Fruit fly (Drosophila melanogaster) whole organism, embryonic: ENCODE results near the gene Ctl1.
A peak's percentile ranks its signal among the peaks of the same experiment; 100 is the strongest.

Experiments
- Antp ChIP-seq: fragments of 200-800 bp; sonication (Bioruptor generic); optimal IDR thresholded peaks from 3 replicates; lab custom pipeline; 2016; ENCODE audit warnings: missing biosample characterization, missing genetic modification characterization
- CG13624 ChIP-seq: fragments of 200-800 bp; sonication (Bioruptor generic); optimal IDR thresholded peaks from 2 replicates; lab custom pipeline; 2016; ENCODE audit warnings: missing biosample characterization, missing genetic modification characterization
- CG14014 ChIP-seq: fragments of 200-800 bp; sonication (Bioruptor generic); IDR thresholded peaks from 2 replicates; pipeline ENCODE4 v1.3.6; 2022; ENCODE audit warnings: missing biosample characterization, missing genetic modification characterization
- CG14667 ChIP-seq: fragments of 200-800 bp; sonication (Bioruptor generic); IDR thresholded peaks from 2 replicates; pipeline ENCODE4 v1.3.6; 2022; ENCODE audit warnings: missing biosample characterization, missing genetic modification characterization
- CG14710 ChIP-seq: fragments of 200-800 bp; sonication (Bioruptor generic); optimal IDR thresholded peaks from 3 replicates; lab custom pipeline; 2019; ENCODE audit warnings: missing biosample characterization, mild to moderate bottlenecking, missing genetic modification characterization, moderate library complexity
- CG17829 ChIP-seq: fragments of 200-800 bp; optimal IDR thresholded peaks from 2 replicates; lab custom pipeline; 2019; ENCODE audit warnings: missing biosample characterization, mild to moderate bottlenecking, missing genetic modification characterization, moderate library complexity
- CG17912 ChIP-seq: fragments of 200-800 bp; sonication (Bioruptor generic); optimal IDR thresholded peaks from 2 replicates; lab custom pipeline; 2018; ENCODE audit warnings: missing biosample characterization, mild to moderate bottlenecking, missing genetic modification characterization
- CG18262 ChIP-seq: fragments of 200-800 bp; optimal IDR thresholded peaks from 3 replicates; lab custom pipeline; 2019; ENCODE audit warnings: missing biosample characterization, mild to moderate bottlenecking, missing genetic modification characterization, moderate library complexity
- CG2120 ChIP-seq: fragments of 200-800 bp; sonication (Bioruptor generic); optimal IDR thresholded peaks from 3 replicates; lab custom pipeline; 2016; ENCODE audit warnings: missing biosample characterization, missing genetic modification characterization
- CG30431 ChIP-seq: fragments of 200-800 bp; sonication (Bioruptor generic); optimal IDR thresholded peaks from 2 replicates; lab custom pipeline; 2017; ENCODE audit warnings: missing biosample characterization, missing genetic modification characterization
- CG34422 ChIP-seq: fragments of 200-800 bp; sonication (Bioruptor generic); IDR thresholded peaks from 3 replicates; pipeline ENCODE4 v1.3.6; 2022; ENCODE audit warnings: missing biosample characterization, missing genetic modification characterization
- CG3995 ChIP-seq: fragments of 200-800 bp; sonication (Bioruptor generic); optimal IDR thresholded peaks from 3 replicates; lab custom pipeline; 2016; ENCODE audit warnings: missing biosample characterization, missing genetic modification characterization
- CG4282 ChIP-seq: fragments of 200-800 bp; sonication (Bioruptor generic); optimal IDR thresholded peaks from 2 replicates; lab custom pipeline; 2016; ENCODE audit warnings: missing biosample characterization, missing genetic modification characterization
- CG4854 ChIP-seq: fragments of 200-800 bp; sonication (Bioruptor generic); optimal IDR thresholded peaks from 2 replicates; lab custom pipeline; 2016; ENCODE audit warnings: missing biosample characterization, missing genetic modification characterization, inconsistent platforms
- CG6791 ChIP-seq: fragments of 200-800 bp; sonication (Bioruptor generic); IDR thresholded peaks from 3 replicates; pipeline ENCODE4 v1.3.6; 2022; ENCODE audit warnings: missing biosample characterization, missing genetic modification characterization; ENCODE audit not compliant: partially characterized antibody
- CG8089 ChIP-seq: fragments of 200-800 bp; sonication (Bioruptor generic); optimal IDR thresholded peaks from 3 replicates; lab custom pipeline; 2016; ENCODE audit warnings: missing biosample characterization, missing genetic modification characterization
- CG8924 ChIP-seq: fragments of 200-800 bp; optimal IDR thresholded peaks from 3 replicates; lab custom pipeline; 2019; ENCODE audit warnings: missing biosample characterization, mild to moderate bottlenecking, missing genetic modification characterization, moderate library complexity
- Dfd ChIP-seq, 2 experiments: fragments of >200 bp; optimal IDR thresholded peaks; 2 replicates each; lab custom pipeline; 2017; ENCODE audit warnings: missing biosample characterization in 2 of 2, missing genetic modification characterization in 2 of 2
- E2f2 ChIP-seq: fragments of 200-800 bp; sonication (Bioruptor generic); IDR thresholded peaks from 2 replicates; pipeline ENCODE4 v1.3.6; 2022; ENCODE audit warnings: missing biosample characterization, missing genetic modification characterization
- Ets97D ChIP-seq: fragments of 200-800 bp; sonication (Bioruptor generic); optimal IDR thresholded peaks from 3 replicates; lab custom pipeline; 2016; ENCODE audit warnings: missing biosample characterization, missing genetic modification characterization
- Fer2 ChIP-seq: fragments of 200-800 bp; sonication (Bioruptor generic); optimal IDR thresholded peaks from 2 replicates; lab custom pipeline; 2018; ENCODE audit warnings: missing biosample characterization, mild to moderate bottlenecking, missing genetic modification characterization, moderate library complexity
- HLH4C ChIP-seq: fragments of 200-800 bp; sonication (Bioruptor generic); IDR thresholded peaks from 3 replicates; pipeline ENCODE4 v1.3.6; 2022; ENCODE audit warnings: missing biosample characterization, missing genetic modification characterization; ENCODE audit not compliant: partially characterized antibody
- HLH54F ChIP-seq: fragments of 200-800 bp; sonication (Bioruptor generic); optimal IDR thresholded peaks from 3 replicates; lab custom pipeline; 2016; ENCODE audit warnings: missing biosample characterization, missing genetic modification characterization
- HmgD ChIP-seq: fragments of 200-800 bp; sonication (Bioruptor generic); optimal IDR thresholded peaks from 3 replicates; lab custom pipeline; 2016; ENCODE audit warnings: missing biosample characterization, missing genetic modification characterization
- Nf-YB ChIP-seq: fragments of 200-800 bp; sonication (Bioruptor generic); optimal IDR thresholded peaks from 3 replicates; lab custom pipeline; 2019; ENCODE audit warnings: missing biosample characterization, mild to moderate bottlenecking, missing genetic modification characterization, moderate library complexity
- PHDP ChIP-seq: fragments of 200-800 bp; sonication (Bioruptor generic); optimal IDR thresholded peaks from 3 replicates; lab custom pipeline; 2018; ENCODE audit warnings: missing biosample characterization, mild to moderate bottlenecking, missing genetic modification characterization, moderate library complexity
- Rfx ChIP-seq: fragments of 200-800 bp; sonication (Bioruptor generic); IDR thresholded peaks from 2 replicates; pipeline ENCODE4 v1.3.6; 2022; ENCODE audit warnings: missing biosample characterization, missing genetic modification characterization
- Rx ChIP-seq: fragments of 200-800 bp; sonication (Bioruptor generic); IDR thresholded peaks from 2 replicates; pipeline ENCODE4 v1.3.6; 2022; ENCODE audit warnings: missing biosample characterization, missing genetic modification characterization
- Side ChIP-seq: fragments of 200-800 bp; sonication (Bioruptor generic); optimal IDR thresholded peaks from 2 replicates; lab custom pipeline; 2016; ENCODE audit warnings: missing biosample characterization, missing genetic modification characterization
- Sry-δ ChIP-seq: fragments of 200-800 bp; sonication (Bioruptor generic); optimal IDR thresholded peaks from 2 replicates; lab custom pipeline; 2016; ENCODE audit warnings: missing biosample characterization, missing genetic modification characterization
- Stat92E ChIP-seq, 3 experiments: fragments of >200 bp in 2 of 3; fragments of 200-800 bp in 1 of 3; sonication (Bioruptor generic) in 1 of 3; optimal IDR thresholded peaks; 2 replicates each; lab custom pipeline; 2017 to 2019; ENCODE audit warnings: missing biosample characterization in 3 of 3, missing genetic modification characterization in 3 of 3, mild to moderate bottlenecking in 1 of 3, moderate library complexity in 1 of 3
- Trl ChIP-seq, 3 experiments: fragments of >200 bp in 2 of 3; fragments of 200-800 bp in 1 of 3; sonication (Bioruptor generic) in 1 of 3; optimal IDR thresholded peaks; 2 replicates in 1 of 3; 3 replicates in 2 of 3; lab custom pipeline; 2016 to 2017; ENCODE audit warnings: missing biosample characterization in 1 of 3, missing genetic modification characterization in 1 of 3
- danr ChIP-seq: fragments of 200-800 bp; sonication (Bioruptor generic); IDR thresholded peaks from 2 replicates; pipeline ENCODE4 v1.3.6; 2022; ENCODE audit warnings: missing biosample characterization, missing genetic modification characterization
- dpn ChIP-seq, 2 experiments: fragments of 200-800 bp; sonication (Bioruptor generic); optimal IDR thresholded peaks; 3 replicates each; lab custom pipeline; 2016; ENCODE audit warnings: missing biosample characterization in 2 of 2, missing genetic modification characterization in 2 of 2
- en ChIP-seq: fragments of 200-800 bp; sonication (Bioruptor generic); optimal IDR thresholded peaks from 2 replicates; lab custom pipeline; 2016; ENCODE audit warnings: missing biosample characterization, missing genetic modification characterization
- gcm2 ChIP-seq: fragments of 200-800 bp; sonication (Bioruptor generic); optimal IDR thresholded peaks from 2 replicates; lab custom pipeline; 2016; ENCODE audit warnings: missing biosample characterization, missing genetic modification characterization
- jigr1 ChIP-seq: fragments of 200-800 bp; sonication (Bioruptor generic); IDR thresholded peaks from 3 replicates; pipeline ENCODE4 v1.3.6; 2022; ENCODE audit warnings: missing biosample characterization, missing genetic modification characterization
- jing ChIP-seq: fragments of 200-800 bp; sonication (Bioruptor generic); optimal IDR thresholded peaks from 2 replicates; lab custom pipeline; 2018; ENCODE audit warnings: missing biosample characterization, mild to moderate bottlenecking, missing genetic modification characterization
- jumu ChIP-seq: fragments of 200-800 bp; sonication (Bioruptor generic); optimal IDR thresholded peaks from 3 replicates; lab custom pipeline; 2016; ENCODE audit warnings: missing biosample characterization, missing genetic modification characterization
- lmd ChIP-seq: fragments of 200-800 bp; sonication (Bioruptor generic); IDR thresholded peaks from 2 replicates; pipeline ENCODE4 v1.3.6; 2022; ENCODE audit warnings: missing biosample characterization, missing genetic modification characterization
- nau ChIP-seq: fragments of 200-800 bp; sonication (Bioruptor generic); optimal IDR thresholded peaks from 3 replicates; lab custom pipeline; 2017; ENCODE audit warnings: missing biosample characterization, mild to moderate bottlenecking, missing genetic modification characterization, missing genetic modification reagents
- nerfin-1 ChIP-seq: fragments of 200-800 bp; sonication (Bioruptor generic); optimal IDR thresholded peaks from 3 replicates; lab custom pipeline; 2019; ENCODE audit warnings: missing biosample characterization, mild to moderate bottlenecking, missing genetic modification characterization, moderate library complexity
- org-1 ChIP-seq: fragments of 200-800 bp; sonication (Bioruptor generic); optimal IDR thresholded peaks from 2 replicates; lab custom pipeline; 2017; ENCODE audit warnings: missing biosample characterization, missing genetic modification characterization
- p53 ChIP-seq: fragments of 200-800 bp; sonication (Bioruptor generic); optimal IDR thresholded peaks from 2 replicates; lab custom pipeline; 2016; ENCODE audit warnings: missing biosample characterization, missing genetic modification characterization
- pum ChIP-seq: fragments of 200-800 bp; sonication (Bioruptor generic); optimal IDR thresholded peaks from 2 replicates; lab custom pipeline; 2016; ENCODE audit warnings: missing biosample characterization, missing genetic modification characterization
- ro ChIP-seq: fragments of 200-800 bp; sonication (Bioruptor generic); IDR thresholded peaks from 2 replicates; pipeline ENCODE4 v1.3.6; 2022; ENCODE audit warnings: missing biosample characterization, missing genetic modification characterization
- sd ChIP-seq: fragments of 200-800 bp; sonication (Bioruptor generic); optimal IDR thresholded peaks from 3 replicates; lab custom pipeline; 2018; ENCODE audit warnings: missing biosample characterization, mild to moderate bottlenecking, missing genetic modification characterization, moderate library complexity
- shn ChIP-seq: fragments of 200-800 bp; sonication (Bioruptor generic); optimal IDR thresholded peaks from 3 replicates; lab custom pipeline; 2016; ENCODE audit warnings: missing biosample characterization, missing genetic modification characterization
- slp2 ChIP-seq: fragments of 200-800 bp; sonication (Bioruptor generic); optimal IDR thresholded peaks from 2 replicates; lab custom pipeline; 2016; ENCODE audit warnings: missing biosample characterization, missing genetic modification characterization
- sob ChIP-seq: fragments of 200-800 bp; sonication (Bioruptor generic); IDR thresholded peaks from 2 replicates; pipeline ENCODE4 v1.3.6; 2022; ENCODE audit warnings: missing biosample characterization, missing genetic modification characterization
- stwl ChIP-seq: fragments of 200-800 bp; sonication (Bioruptor generic); optimal IDR thresholded peaks from 3 replicates; lab custom pipeline; 2018; ENCODE audit warnings: missing biosample characterization, mild to moderate bottlenecking, missing genetic modification characterization, moderate library complexity
- z ChIP-seq: fragments of 200-800 bp; sonication (Bioruptor generic); IDR thresholded peaks from 3 replicates; pipeline ENCODE4 v1.3.6; 2022; ENCODE audit warnings: missing biosample characterization, missing genetic modification characterization

Gene Ctl1

dm6 chr3L:4282627-4283026, 4.9 kb downstream of the Ctl1 start, which contains the start of gene CG11583 (continued):
- no peak for TF ChIP-seq nerfin-1
- TF ChIP-seq CG6791 (GFP tag; lab: Robert Waterston, UW) = no peak
- no peak for TF ChIP-seq HmgD
- no peak for TF ChIP-seq gcm2 (GFP tag; lab: Kevin White, UChicago)
- peak; percentile 4 for TF ChIP-seq en (GFP tag; lab: Kevin White, UChicago)
- TF ChIP-seq jigr1 (GFP tag; lab: Robert Waterston, UW) = no peak
- peak; percentile 55 for TF ChIP-seq Side
- no peak for TF ChIP-seq CG14667 (GFP tag; lab: Robert Waterston, UW)
- peak; percentile 29 for TF ChIP-seq jumu
- TF ChIP-seq HLH54F (GFP tag; lab: Kevin White, UChicago) = peak; percentile 59
- peak; percentile 47 for TF ChIP-seq Sry-δ (GFP tag; lab: Kevin White, UChicago)
- TF ChIP-seq danr (GFP tag; lab: Robert Waterston, UW) = no peak
- peak; percentile 44 for TF ChIP-seq Antp (GFP tag; lab: Kevin White, UChicago)
- TF ChIP-seq CG2120 = peak; percentile 73
- no peak for TF ChIP-seq Rx (GFP tag; lab: Robert Waterston, UW)
- TF ChIP-seq z (GFP tag; lab: Robert Waterston, UW) = no peak
- peak; percentile 18 for TF ChIP-seq CG4282 (GFP tag; lab: Kevin White, UChicago)
- peak in 1 of 3 experiments; percentile 55 for TF ChIP-seq Stat92E (GFP tag; optimal IDR thresholded peaks at IDR 0.05; lab: Kevin White, UChicago)
- no peak for TF ChIP-seq org-1 (GFP tag; lab: Kevin White, UChicago)
- TF ChIP-seq Ets97D (GFP tag; lab: Kevin White, UChicago) = peak; percentile 86
- TF ChIP-seq jing = no peak
- TF ChIP-seq Rfx (GFP tag; lab: Robert Waterston, UW) = peak; percentile 58
- TF ChIP-seq CG14710 (tag; lab: Kevin White, UChicago) = peak; percentile 49
- peak; percentile 5 for TF ChIP-seq CG18262 (tag; lab: Kevin White, UChicago)
- no peak for TF ChIP-seq Dfd (GFP tag; optimal IDR thresholded peaks at IDR 0.05; lab: Kevin White, UChicago)
- no peak for TF ChIP-seq CG8089 (GFP tag; lab: Kevin White, UChicago)
- TF ChIP-seq CG4854 = peak; percentile 24
- peak; percentile 40 for TF ChIP-seq p53 (GFP tag; lab: Kevin White, UChicago)
- no peak for TF ChIP-seq shn
- TF ChIP-seq pum (GFP tag; lab: Kevin White, UChicago) = no peak
- peak; percentile 81 for TF ChIP-seq E2f2 (GFP tag; lab: Robert Waterston, UW)
- peak; percentile 6 for TF ChIP-seq Fer2 (tag; lab: Kevin White, UChicago)
- peak; percentile 70 for TF ChIP-seq sob (GFP tag; lab: Robert Waterston, UW)
- no peak for TF ChIP-seq HLH4C
- TF ChIP-seq CG34422 = peak; percentile 63; the same call in 1 of the 3 replicates
- no peak for TF ChIP-seq ro (GFP tag; lab: Robert Waterston, UW)
- TF ChIP-seq sd (tag; lab: Kevin White, UChicago) = no peak
- TF ChIP-seq CG13624 = peak; percentile 42
- TF ChIP-seq lmd = no peak
- TF ChIP-seq CG30431 = no peak
- TF ChIP-seq Nf-YB (GFP tag; lab: Kevin White, UChicago) = no peak
- TF ChIP-seq CG17912 (GFP tag; lab: Kevin White, UChicago) = no peak
- TF ChIP-seq CG8924 (tag; lab: Kevin White, UChicago) = peak; percentile 21
- TF ChIP-seq Trl (optimal IDR thresholded peaks at IDR 0.05; lab: Kevin White, UChicago) = no peak
- TF ChIP-seq Trl (GFP tag; optimal IDR thresholded peaks at IDR 0.05; lab: Kevin White, UChicago) = peak; percentile 34
- peak; percentile 25; the same call in 1 of the 2 replicates for TF ChIP-seq CG14014
- TF ChIP-seq CG17829 (tag; lab: Kevin White, UChicago) = peak; percentile 46
- TF ChIP-seq nau (GFP tag; lab: Kevin White, UChicago) = no peak
- peak; percentile 51 for TF ChIP-seq CG3995 (GFP tag; lab: Kevin White, UChicago)
- peak; percentile 92 for TF ChIP-seq stwl (tag; lab: Kevin White, UChicago)
- TF ChIP-seq PHDP = no peak
- peak; percentile 48 to 62 for TF ChIP-seq dpn (GFP tag; optimal IDR thresholded peaks at IDR 0.05; lab: Kevin White, UChicago)
- TF ChIP-seq slp2 (GFP tag; lab: Kevin White, UChicago) = peak; percentile 25
